Fruit fly (Drosophila melanogaster): ENCODE results near the gene Mur11Da.

The Mur11Da gene

dm6 chrX:12947670-12948069, 20.0 kb upstream of the Mur11Da start (continued):
- peak; percentile 16 for TF ChIP-seq CG7839 (tag; optimal IDR thresholded peaks at IDR 0.05)
- no peak for TF ChIP-seq E2f2 (GFP tag; IDR thresholded peaks at IDR 0.05)
- TF ChIP-seq CG34224 (GFP tag; IDR thresholded peaks at IDR 0.05; ENCODE audit: partially characterized antibody): no peak
- TF ChIP-seq Spps (tag; optimal IDR thresholded peaks at IDR 0.05): no peak
- no peak for TF ChIP-seq psq (GFP tag; optimal IDR thresholded peaks at IDR 0.05)
- no peak for TF ChIP-seq Dip3 (GFP tag; optimal IDR thresholded peaks at IDR 0.05)
- TF ChIP-seq CG15479 (GFP tag; optimal IDR thresholded peaks at IDR 0.05): no peak
- TF ChIP-seq jigr1 (GFP tag; IDR thresholded peaks at IDR 0.05): no peak
- TF ChIP-seq Hey (tag; optimal IDR thresholded peaks at IDR 0.05): no peak
- TF ChIP-seq jing (GFP tag; optimal IDR thresholded peaks at IDR 0.05): no peak
- TF ChIP-seq vfl (GFP tag; optimal IDR thresholded peaks at IDR 0.05): no peak
- no peak for TF ChIP-seq CG32772 (GFP tag; IDR thresholded peaks at IDR 0.05)
- TF ChIP-seq fd64A (GFP tag; optimal IDR thresholded peaks at IDR 0.05): no peak
- no peak for TF ChIP-seq seq (GFP tag; IDR thresholded peaks at IDR 0.05)
- no peak for TF ChIP-seq schlank (tag; optimal IDR thresholded peaks at IDR 0.05)
- TF ChIP-seq MBD-R2 (GFP tag; IDR thresholded peaks at IDR 0.05): no peak
- TF ChIP-seq tgo (GFP tag; IDR thresholded peaks at IDR 0.05): no peak
- no peak for TF ChIP-seq chif (GFP tag; optimal IDR thresholded peaks at IDR 0.05)
- TF ChIP-seq CG14667 (GFP tag; IDR thresholded peaks at IDR 0.05): no peak
- TF ChIP-seq da (GFP tag; optimal IDR thresholded peaks at IDR 0.05): no peak
- no peak for TF ChIP-seq CG32532 (GFP tag; IDR thresholded peaks at IDR 0.05)
- TF ChIP-seq CG17612 (GFP tag; IDR thresholded peaks at IDR 0.05): no peak
- no peak for TF ChIP-seq CG6683 (GFP tag; optimal IDR thresholded peaks at IDR 0.05)
- no peak for TF ChIP-seq CG16815 (GFP tag; optimal IDR thresholded peaks at IDR 0.05)
- no peak for TF ChIP-seq gcm (GFP tag; optimal IDR thresholded peaks at IDR 0.05)
- TF ChIP-seq chinmo (GFP tag; IDR thresholded peaks at IDR 0.05; ENCODE audit: partially characterized antibody): no peak
- TF ChIP-seq crp (GFP tag; optimal IDR thresholded peaks at IDR 0.05): no peak
- no peak for TF ChIP-seq CG12744 (GFP tag; optimal IDR thresholded peaks at IDR 0.05)
- TF ChIP-seq dm (GFP tag; optimal IDR thresholded peaks at IDR 0.05): no peak
- TF ChIP-seq CG31224 (GFP tag; IDR thresholded peaks at IDR 0.05): no peak
- TF ChIP-seq oc (tag; optimal IDR thresholded peaks at IDR 0.05): no peak
- no peak for TF ChIP-seq CG14860 (GFP tag; IDR thresholded peaks at IDR 0.05; ENCODE audit: partially characterized antibody)
- no peak for TF ChIP-seq D (optimal IDR thresholded peaks at IDR 0.05)
- TF ChIP-seq D (GFP tag; optimal IDR thresholded peaks at IDR 0.05): peak; percentile 35
- TF ChIP-seq CG1233 (GFP tag; optimal IDR thresholded peaks at IDR 0.05): peak; percentile 67
- TF ChIP-seq wek (GFP tag; optimal IDR thresholded peaks at IDR 0.05): no peak
- peak; percentile 37 for TF ChIP-seq pfk (GFP tag; optimal IDR thresholded peaks at IDR 0.05)
- no peak for TF ChIP-seq Gug (GFP tag; IDR thresholded peaks at IDR 0.05)
- TF ChIP-seq nerfin-1 (tag; optimal IDR thresholded peaks at IDR 0.05): peak; percentile 24
- TF ChIP-seq CG8359 (GFP tag; optimal IDR thresholded peaks at IDR 0.05; ENCODE audit: borderline replicate concordance): peak; percentile 3
- TF ChIP-seq sc (optimal IDR thresholded peaks at IDR 0.05): no peak
- TF ChIP-seq sc (GFP tag; optimal IDR thresholded peaks at IDR 0.05): no peak
- no peak for TF ChIP-seq Stat92E (GFP tag; optimal IDR thresholded peaks at IDR 0.05)
- no peak for TF ChIP-seq CG8290 (GFP tag; optimal IDR thresholded peaks at IDR 0.05)
- peak in 1 of 2 experiments; percentile 60 for TF ChIP-seq CG8290 (tag; optimal IDR thresholded peaks at IDR 0.05)
- TF ChIP-seq CG8944 (GFP tag; optimal IDR thresholded peaks at IDR 0.05): no peak
- TF ChIP-seq Hand (GFP tag; optimal IDR thresholded peaks at IDR 0.05): no peak
- no peak for TF ChIP-seq ro (GFP tag; IDR thresholded peaks at IDR 0.05)
- no peak for TF ChIP-seq nom (GFP tag; optimal IDR thresholded peaks at IDR 0.05)
- TF ChIP-seq run (tag; optimal IDR thresholded peaks at IDR 0.05): no peak
- no peak for TF ChIP-seq GATAe (GFP tag; conservative IDR thresholded peaks at IDR 0.05)
- no peak for TF ChIP-seq CG11723 (GFP tag; optimal IDR thresholded peaks at IDR 0.05)
